Worm (Caenorhabditis elegans) whole organism, L2 larva: ENCODE data around the gene R02D5.24.

ENCODE experiments used
- C34F6.9 ChIP-seq: fragments of 150-350 bp; optimal IDR thresholded peaks from 2 replicates; lab custom pipeline; 2014; ENCODE audit warnings: missing biosample characterization, missing genetic modification characterization
- F13H6.1 ChIP-seq: sonication (generic microtip); optimal IDR thresholded peaks from 2 replicates; lab custom pipeline; 2016; ENCODE audit warnings: missing genetic modification characterization, missing compliant biosample characterization
- ZK546.5 ChIP-seq: sonication (generic microtip); optimal IDR thresholded peaks from 2 replicates; lab custom pipeline; 2017; ENCODE audit warnings: missing biosample characterization, missing genetic modification characterization
- aly-2 ChIP-seq: fragments of 150-350 bp; optimal IDR thresholded peaks from 2 replicates; lab custom pipeline; 2014; ENCODE audit warnings: missing biosample characterization, missing genetic modification characterization
- ama-1 ChIP-seq: fragments of 150-350 bp; optimal IDR thresholded peaks from 2 replicates; lab custom pipeline; 2018; ENCODE audit warnings: inconsistent platforms
- blmp-1 ChIP-seq: sonication (generic microtip); optimal IDR thresholded peaks from 2 replicates; lab custom pipeline; 2017; ENCODE audit warnings: missing genetic modification characterization, mild to moderate bottlenecking, missing compliant biosample characterization, antibody characterized with exemption, moderate library complexity; ENCODE audit not compliant: insufficient read depth
- ceh-16 ChIP-seq: fragments of 150-350 bp; optimal IDR thresholded peaks from 2 replicates; lab custom pipeline; 2014; ENCODE audit warnings: missing biosample characterization, missing genetic modification characterization
- ceh-82 ChIP-seq: fragments of 150-350 bp; optimal IDR thresholded peaks from 2 replicates; lab custom pipeline; 2014; ENCODE audit warnings: missing biosample characterization, missing genetic modification characterization
- crh-2 ChIP-seq: sonication (generic microtip); optimal IDR thresholded peaks from 2 replicates; lab custom pipeline; 2017; ENCODE audit warnings: missing biosample characterization, missing genetic modification characterization
- egl-27 ChIP-seq: sonication (generic microtip); optimal IDR thresholded peaks from 3 replicates; lab custom pipeline; 2017; ENCODE audit warnings: missing biosample characterization, missing genetic modification reagents, missing genetic modification characterization
- elt-1 ChIP-seq: fragments of 150-350 bp; optimal IDR thresholded peaks from 2 replicates; lab custom pipeline; 2014; ENCODE audit warnings: missing biosample characterization, missing genetic modification characterization
- elt-3 ChIP-seq: sonication (generic microtip); optimal IDR thresholded peaks from 2 replicates; lab custom pipeline; 2017; ENCODE audit warnings: missing biosample characterization, missing genetic modification characterization
- fos-1 ChIP-seq: fragments of 150-350 bp; optimal IDR thresholded peaks from 2 replicates; lab custom pipeline; 2014; ENCODE audit warnings: missing biosample characterization, missing genetic modification characterization
- gmeb-1 ChIP-seq: fragments of 150-350 bp; optimal IDR thresholded peaks from 2 replicates; lab custom pipeline; 2014; ENCODE audit warnings: missing biosample characterization, missing genetic modification characterization
- lin-13 ChIP-seq: fragments of 150-350 bp; optimal IDR thresholded peaks from 2 replicates; lab custom pipeline; 2014; ENCODE audit warnings: missing biosample characterization, missing genetic modification reagents, missing genetic modification characterization
- lin-39 ChIP-seq: fragments of 150-350 bp; optimal IDR thresholded peaks from 2 replicates; lab custom pipeline; 2014; ENCODE audit warnings: missing biosample characterization, missing genetic modification reagents, missing genetic modification characterization
- lsy-2 ChIP-seq, 2 experiments: fragments of 150-350 bp in 1 of 2; sonication (generic microtip) in 1 of 2; optimal IDR thresholded peaks; 2 replicates each; lab custom pipeline; 2014 to 2017; ENCODE audit warnings: missing biosample characterization in 2 of 2, missing genetic modification characterization in 2 of 2
- mab-5 ChIP-seq: fragments of 150-350 bp; optimal IDR thresholded peaks from 2 replicates; lab custom pipeline; 2014; ENCODE audit warnings: missing biosample characterization, missing genetic modification characterization
- mdl-1 ChIP-seq, 2 experiments: fragments of 150-350 bp in 1 of 2; sonication (generic microtip) in 1 of 2; optimal IDR thresholded peaks; 2 replicates each; lab custom pipeline; 2017; ENCODE audit warnings: missing biosample characterization in 2 of 2, missing genetic modification characterization in 2 of 2
- nhr-12 ChIP-seq: fragments of 150-350 bp; optimal IDR thresholded peaks from 2 replicates; lab custom pipeline; 2014; ENCODE audit warnings: missing biosample characterization, missing genetic modification characterization
- nhr-129 ChIP-seq: fragments of 150-350 bp; optimal IDR thresholded peaks from 2 replicates; lab custom pipeline; 2014; ENCODE audit warnings: missing biosample characterization, missing genetic modification characterization
- nhr-21 ChIP-seq: fragments of 150-350 bp; optimal IDR thresholded peaks from 2 replicates; lab custom pipeline; 2014; ENCODE audit warnings: missing biosample characterization, missing genetic modification characterization
- nhr-23 ChIP-seq: fragments of 150-350 bp; optimal IDR thresholded peaks from 2 replicates; lab custom pipeline; 2014; ENCODE audit warnings: missing biosample characterization, missing genetic modification reagents, missing genetic modification characterization
- nhr-25 ChIP-seq: fragments of 150-350 bp; sonication (generic microtip); optimal IDR thresholded peaks from 3 replicates; lab custom pipeline; 2014; ENCODE audit warnings: missing biosample characterization, missing genetic modification characterization
- nhr-6 ChIP-seq: fragments of 150-350 bp; optimal IDR thresholded peaks from 2 replicates; lab custom pipeline; 2014; ENCODE audit warnings: missing biosample characterization, missing genetic modification characterization
- nhr-77 ChIP-seq: fragments of 150-350 bp; optimal IDR thresholded peaks from 2 replicates; lab custom pipeline; 2014; ENCODE audit warnings: missing biosample characterization, missing genetic modification characterization
- sem-4 ChIP-seq: fragments of 150-350 bp; optimal IDR thresholded peaks from 2 replicates; lab custom pipeline; 2014; ENCODE audit warnings: missing biosample characterization, missing genetic modification reagents, missing genetic modification characterization
- sma-3 ChIP-seq: sonication (generic microtip); optimal IDR thresholded peaks from 2 replicates; lab custom pipeline; 2016; ENCODE audit warnings: missing genetic modification reagents, missing genetic modification characterization, missing compliant biosample characterization
- sma-9 ChIP-seq, 2 experiments: fragments of 150-350 bp in 1 of 2; sonication (generic microtip) in 1 of 2; optimal IDR thresholded peaks; 2 replicates each; lab custom pipeline; 2014 to 2016; ENCODE audit warnings: missing genetic modification characterization in 2 of 2, mild to moderate bottlenecking in 1 of 2, missing biosample characterization in 1 of 2, missing compliant biosample characterization in 1 of 2, missing genetic modification reagents in 1 of 2, moderate library complexity in 1 of 2
- snpc-4 ChIP-seq: fragments of 150-350 bp; optimal IDR thresholded peaks from 2 replicates; lab custom pipeline; 2014; ENCODE audit warnings: missing biosample characterization, missing genetic modification characterization
- unc-62 ChIP-seq: fragments of 150-350 bp; optimal IDR thresholded peaks from 2 replicates; lab custom pipeline; 2014; ENCODE audit warnings: missing biosample characterization, missing genetic modification reagents, missing genetic modification characterization
- ztf-11 ChIP-seq: sonication (generic microtip); optimal IDR thresholded peaks from 2 replicates; lab custom pipeline; 2017; ENCODE audit warnings: missing biosample characterization, missing genetic modification characterization

R02D5.24 gene

DNA sequence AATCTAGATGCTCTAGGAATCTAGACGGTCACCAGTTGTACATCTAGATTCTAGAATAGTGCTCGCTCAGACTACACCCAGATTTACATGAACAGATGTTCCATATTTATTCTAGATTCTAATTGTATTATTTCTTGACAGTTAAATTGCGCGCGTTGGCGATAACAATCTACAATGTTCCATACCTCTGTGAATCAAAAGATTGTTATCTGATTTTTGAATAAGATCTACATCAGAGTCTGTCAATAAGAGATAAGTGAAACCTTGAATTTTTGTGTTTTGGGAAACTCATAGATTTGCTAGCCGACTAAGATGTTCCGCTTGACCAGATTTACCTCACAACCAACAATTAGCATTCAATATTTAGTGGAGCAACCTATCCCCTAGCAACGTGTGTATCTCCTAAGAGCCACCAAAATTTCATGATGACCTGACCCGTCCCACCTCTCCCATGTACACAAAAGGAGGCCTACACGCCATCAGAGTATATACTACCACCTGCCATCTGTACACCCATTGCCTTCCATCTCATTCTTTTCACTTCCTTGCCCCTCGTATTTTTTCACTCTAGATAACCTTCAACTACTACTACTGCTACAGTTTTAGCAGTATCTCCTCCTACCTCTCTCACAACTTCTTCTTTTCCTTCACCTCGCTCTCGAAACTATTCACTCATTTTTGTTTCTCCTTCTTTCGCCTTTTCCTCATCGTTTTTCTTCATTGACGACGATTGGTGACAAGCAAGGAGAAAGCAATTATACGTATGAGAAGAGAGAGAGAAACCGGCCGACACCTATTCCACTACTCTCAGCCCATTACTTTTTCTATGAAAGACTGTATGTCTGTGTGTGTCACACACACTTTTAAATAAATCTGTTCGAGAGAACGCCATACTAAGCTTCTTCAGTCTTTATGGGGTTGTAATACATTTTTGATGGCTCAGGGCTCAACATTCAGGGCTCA is 5.9 kb downstream of the R02D5.24 start:
- TF ChIP-seq nhr-23 (tag; lab: Kevin White, UChicago): peak; percentile 98
- peak in 1 of 2 experiments; percentile 15 for TF ChIP-seq lsy-2 (tag; optimal IDR thresholded peaks at IDR 0.05; lab: Kevin White, UChicago)
- peak; percentile 84 for TF ChIP-seq nhr-25 (tag; lab: Kevin White, UChicago)
- TF ChIP-seq lin-13: no peak
- TF ChIP-seq ZK546.5 (tag; lab: Kevin White, UChicago): no peak
- TF ChIP-seq elt-1 (tag; lab: Kevin White, UChicago): peak; percentile 100
- TF ChIP-seq unc-62 (GFP tag; lab: Kevin White, UChicago): no peak
- TF ChIP-seq ceh-82: no peak
- TF ChIP-seq nhr-129 (tag; lab: Kevin White, UChicago): no peak
- peak; percentile 60 for TF ChIP-seq sem-4
- TF ChIP-seq mab-5 (tag; lab: Kevin White, UChicago): no peak
- no peak for TF ChIP-seq nhr-6
- peak; percentile 84 for TF ChIP-seq egl-27 (tag; lab: Kevin White, UChicago)
- no peak for TF ChIP-seq lin-39
- peak; percentile 94 for TF ChIP-seq sma-9 (GFP tag; optimal IDR thresholded peaks at IDR 0.05; lab: Kevin White, UChicago)
- no peak for TF ChIP-seq sma-9 (tag; optimal IDR thresholded peaks at IDR 0.05; lab: Kevin White, UChicago)
- peak; percentile 90 for TF ChIP-seq blmp-1 (tag; lab: Kevin White, UChicago)
- TF ChIP-seq ceh-16 (tag; lab: Kevin White, UChicago): peak; percentile 100
- TF ChIP-seq gmeb-1 (tag; lab: Kevin White, UChicago): no peak
- TF ChIP-seq snpc-4 (tag; lab: Kevin White, UChicago): no peak

DNA sequence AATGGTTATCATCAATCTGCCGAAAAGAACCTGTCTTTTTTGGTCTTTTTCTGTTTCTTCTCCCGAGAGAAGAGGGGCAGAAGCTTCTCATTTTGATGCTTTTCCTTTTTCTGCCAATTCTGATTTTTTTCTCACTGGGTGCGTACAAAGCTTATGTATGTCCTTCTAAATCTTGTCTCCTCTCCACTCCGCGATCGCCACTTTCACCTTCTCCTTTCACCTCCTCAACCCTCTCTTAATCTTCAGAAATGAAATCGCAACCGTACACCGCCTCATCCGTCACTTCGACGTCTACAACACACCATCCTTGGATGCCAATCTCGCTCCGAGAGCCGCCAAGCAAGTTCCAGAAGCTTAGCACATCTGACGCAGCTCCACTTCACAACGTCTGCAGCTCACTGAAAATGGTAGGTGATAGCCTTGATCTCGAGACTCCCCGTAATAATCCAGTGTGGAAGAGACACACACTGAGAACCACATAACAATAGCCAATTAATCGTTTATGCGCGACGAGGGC is 6.9 kb downstream of the R02D5.24 start, which contains the start of gene R02D5.1:
Gene R02D5.1 (plus strand): TSS at position 245 of the 517 bp plus-strand sequence.
- TF ChIP-seq unc-62 (GFP tag; lab: Kevin White, UChicago) (no peak), blmp-1 (tag; lab: Kevin White, UChicago) (peak; percentile 88)

- no peak for TF ChIP-seq nhr-129 (tag; lab: Kevin White, UChicago)
- no peak for TF ChIP-seq F13H6.1 (tag; lab: Kevin White, UChicago)
- TF ChIP-seq elt-1 (tag; lab: Kevin White, UChicago): no peak
- TF ChIP-seq ceh-82: no peak
- no peak for TF ChIP-seq sma-9 (GFP tag; optimal IDR thresholded peaks at IDR 0.05; lab: Kevin White, UChicago)
- no peak for TF ChIP-seq sma-9 (tag; optimal IDR thresholded peaks at IDR 0.05; lab: Kevin White, UChicago)
- no peak for TF ChIP-seq aly-2 (tag; lab: Kevin White, UChicago)
- TF ChIP-seq ama-1: no peak
- no peak for TF ChIP-seq nhr-77 (tag; lab: Kevin White, UChicago)
- no peak for TF ChIP-seq unc-62 (GFP tag; lab: Kevin White, UChicago)
- no peak for TF ChIP-seq C34F6.9
- no peak for TF ChIP-seq ZK546.5 (tag; lab: Kevin White, UChicago)
- no peak for TF ChIP-seq egl-27 (tag; lab: Kevin White, UChicago)
- TF ChIP-seq sma-3: no peak
- no peak for TF ChIP-seq ztf-11
These were observed 7.4 kb downstream of the R02D5.24 start for ce11 chrV:14508556-14508955.

DNA sequence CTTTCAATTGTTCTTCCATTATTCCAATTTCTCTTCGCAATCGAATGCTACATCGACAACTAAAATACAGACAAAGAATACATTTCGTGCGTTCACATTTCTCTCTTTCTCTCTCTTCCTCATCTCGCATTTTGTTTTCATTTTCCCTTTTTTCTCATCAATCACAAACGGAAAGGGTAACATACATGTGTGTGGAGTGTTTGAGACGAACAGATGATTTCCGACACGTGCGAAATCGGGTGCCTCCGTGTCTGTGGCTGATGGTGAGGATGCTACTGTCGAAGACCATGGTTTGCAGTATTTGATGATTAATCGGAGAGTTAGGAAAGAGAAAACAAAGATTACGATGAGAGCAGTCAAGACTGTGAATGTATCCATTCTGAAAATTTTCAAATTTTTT is 9.6 kb downstream of the R02D5.24 start, which contains the start of gene R02D5.9:
Gene R02D5.9 (minus strand): TSS at position 378 of the 400 bp plus-strand sequence.
- peak; percentile 20 for TF ChIP-seq fos-1 (tag; lab: Kevin White, UChicago)
- TF ChIP-seq sma-3: peak; percentile 95
- peak; percentile 42 for TF ChIP-seq nhr-129 (tag; lab: Kevin White, UChicago)
- TF ChIP-seq F13H6.1 (tag; lab: Kevin White, UChicago): no peak
- TF ChIP-seq sem-4: peak; percentile 49
- TF ChIP-seq ama-1: no peak
- no peak for TF ChIP-seq crh-2
- TF ChIP-seq C34F6.9: no peak
- TF ChIP-seq lin-13: no peak
- peak; percentile 87 for TF ChIP-seq nhr-25 (tag; lab: Kevin White, UChicago)
- TF ChIP-seq aly-2 (tag; lab: Kevin White, UChicago): no peak
- TF ChIP-seq egl-27 (tag; lab: Kevin White, UChicago): peak; percentile 9
- TF ChIP-seq sma-9 (GFP tag; optimal IDR thresholded peaks at IDR 0.05; lab: Kevin White, UChicago): peak; percentile 88
- TF ChIP-seq sma-9 (tag; optimal IDR thresholded peaks at IDR 0.05; lab: Kevin White, UChicago): no peak
- TF ChIP-seq nhr-12 (tag; lab: Kevin White, UChicago): no peak
- TF ChIP-seq blmp-1 (tag; lab: Kevin White, UChicago): peak; percentile 97
- TF ChIP-seq mdl-1 (tag; optimal IDR thresholded peaks at IDR 0.05; lab: Kevin White, UChicago): peak; percentile 37 to 82
- TF ChIP-seq elt-3 (tag; lab: Kevin White, UChicago): no peak
- TF ChIP-seq nhr-21 (tag; lab: Kevin White, UChicago): peak; percentile 72
- no peak for TF ChIP-seq lin-39
